Worm (Caenorhabditis elegans): ENCODE results near the gene W06F12.2.

The W06F12.2 gene

DNA sequence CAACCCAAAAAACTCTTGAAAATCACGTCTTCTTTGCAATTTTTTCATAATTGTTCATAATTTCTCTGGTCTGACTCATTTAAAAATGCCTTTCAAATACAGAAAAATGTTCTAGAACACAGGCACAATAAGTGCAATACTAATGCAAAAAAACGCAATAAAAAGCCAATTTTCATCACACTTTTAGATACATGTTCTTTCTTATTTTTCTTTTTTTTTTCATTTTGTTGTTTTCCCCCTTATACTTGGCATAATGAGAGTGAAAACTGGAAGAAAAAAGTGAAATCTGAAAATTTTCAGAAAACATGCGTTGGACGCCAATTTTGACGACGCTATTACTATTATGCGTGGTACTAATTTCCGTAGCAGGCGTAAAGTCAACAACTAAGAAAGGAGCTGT is 12.4 kb upstream of the W06F12.2 start, which contains the start of gene tyr-2:
TSS of gene tyr-2 (plus strand) at position 301 of the 400 bp plus-strand sequence.
- TF ChIP-seq Y53F4B.3 (GFP tag; IDR thresholded peaks at IDR 0.05) (no peak), unc-62 (GFP tag; optimal IDR thresholded peaks at IDR 0.05) (no peak), attf-3 (GFP tag; conservative IDR thresholded peaks at IDR 0.05) (no peak)

DNA sequence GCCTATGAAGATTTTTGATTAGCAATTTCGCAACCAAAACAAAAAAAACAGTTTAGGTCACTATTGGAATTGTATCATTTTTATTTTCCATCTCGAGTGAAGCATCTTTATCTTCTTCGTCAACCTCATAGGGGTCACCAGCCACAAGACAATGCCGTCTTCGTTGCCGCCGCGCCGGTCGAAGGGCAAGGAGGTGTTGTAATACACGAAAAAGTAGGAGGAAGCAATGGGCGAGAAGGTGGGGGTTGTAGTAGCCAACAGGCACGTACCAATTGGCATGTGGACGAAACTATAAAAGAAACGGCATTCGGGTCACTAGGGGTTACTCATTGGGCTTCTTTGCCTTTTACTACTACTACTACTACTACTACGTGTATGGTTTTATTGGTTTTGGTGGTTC is 10.5 kb upstream of the W06F12.2 start:
- no peak for TF ChIP-seq F23B12.7 (tag; optimal IDR thresholded peaks at IDR 0.05; ENCODE audit: insufficient read depth)
- no peak for TF ChIP-seq ztf-6 (GFP tag; IDR thresholded peaks at IDR 0.05)
- no peak for TF ChIP-seq ceh-40 (GFP tag; IDR thresholded peaks at IDR 0.05)
- no peak for TF ChIP-seq snpc-3.4 (tag; optimal IDR thresholded peaks at IDR 0.05)
- no peak for TF ChIP-seq Y67H2A.10 (GFP tag; conservative IDR thresholded peaks at IDR 0.05)
- no peak for TF ChIP-seq mel-28 (tag; optimal IDR thresholded peaks at IDR 0.05; ENCODE audit: borderline replicate concordance)
- TF ChIP-seq madf-8 (GFP tag; conservative IDR thresholded peaks at IDR 0.05): no peak
- no peak for TF ChIP-seq nhr-90 (tag; optimal IDR thresholded peaks at IDR 0.05)
- no peak for TF ChIP-seq nhr-80 (tag; optimal IDR thresholded peaks at IDR 0.05)
- no peak for TF ChIP-seq bed-1 (GFP tag; IDR thresholded peaks at IDR 0.05)
- no peak for TF ChIP-seq lin-40 (tag; optimal IDR thresholded peaks at IDR 0.05)
- no peak for TF ChIP-seq nfyb-1 (GFP tag; IDR thresholded peaks at IDR 0.05)
- no peak for TF ChIP-seq let-607 (tag; optimal IDR thresholded peaks at IDR 0.05)
- TF ChIP-seq somi-1 (GFP tag; optimal IDR thresholded peaks at IDR 0.05): no peak
- no peak for TF ChIP-seq pha-4 (tag; optimal IDR thresholded peaks at IDR 0.05)
- TF ChIP-seq nhr-27 (tag; optimal IDR thresholded peaks at IDR 0.05): no peak
- no peak for TF ChIP-seq K11D2.4 (GFP tag; IDR thresholded peaks at IDR 0.05)
- no peak for TF ChIP-seq cebp-2 (GFP tag; IDR thresholded peaks at IDR 0.05)
- no peak for TF ChIP-seq egl-18 (GFP tag; IDR thresholded peaks at IDR 0.05)
- no peak for TF ChIP-seq snpc-4 (GFP tag; optimal IDR thresholded peaks at IDR 0.05)
- TF ChIP-seq snpc-4 (tag; optimal IDR thresholded peaks at IDR 0.05): no peak

DNA sequence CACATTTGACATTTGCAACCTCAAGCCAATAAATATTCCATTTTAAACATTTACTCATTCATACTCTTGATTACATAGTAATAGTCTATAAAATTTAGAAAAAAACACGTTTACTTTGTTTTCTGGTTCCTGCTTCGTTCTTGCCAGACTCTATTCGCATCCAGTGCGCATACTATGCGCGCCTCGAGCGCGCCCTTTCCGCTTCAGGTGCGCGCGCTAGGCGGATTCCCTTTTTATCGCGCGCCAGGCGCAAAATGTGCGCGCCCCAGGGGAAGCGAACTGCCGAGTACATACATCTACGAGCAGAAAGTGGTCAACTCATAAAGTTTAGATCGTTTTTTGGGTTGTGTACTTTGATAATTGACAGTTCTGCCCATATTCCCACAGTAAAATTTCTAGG is 9.9 kb upstream of the W06F12.2 start:
- no peak for TF ChIP-seq Y56A3A.18 (GFP tag; IDR thresholded peaks at IDR 0.05)
- TF ChIP-seq ceh-100 (GFP tag; IDR thresholded peaks at IDR 0.05): peak; percentile 16; the same call in 1 of the 2 replicates
- TF ChIP-seq nfyb-1 (GFP tag; IDR thresholded peaks at IDR 0.05): no peak
- no peak for TF ChIP-seq Y95B8A.8 (GFP tag; IDR thresholded peaks at IDR 0.05)
- TF ChIP-seq madf-3 (GFP tag; IDR thresholded peaks at IDR 0.05): 0 out of 2 replicates have a peak, but pooled peaks have one; percentile 25

DNA sequence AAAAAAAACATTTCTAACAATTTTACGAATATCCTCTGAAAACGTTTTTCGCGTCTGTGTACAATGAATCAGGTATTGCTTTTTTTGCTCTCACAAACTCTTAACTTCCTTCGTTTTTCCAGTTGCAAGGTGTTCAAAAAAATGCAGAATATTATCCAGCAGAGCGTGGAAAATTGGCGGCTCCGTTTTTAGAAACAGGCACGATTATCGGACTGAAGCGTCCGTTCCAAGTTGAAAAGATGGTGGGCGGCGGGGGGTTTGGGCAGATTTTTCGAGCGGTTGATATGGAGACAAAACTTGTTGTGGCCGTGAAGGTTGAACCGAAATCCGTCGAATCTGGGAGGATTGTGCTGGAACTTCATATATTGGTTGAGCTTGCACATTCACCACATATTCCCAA is 3.5 kb upstream of the W06F12.2 start, which contains the start of gene W06F12.3:
TSS of gene W06F12.3 (plus strand) at position 23 of the 400 bp plus-strand sequence.
- TF ChIP-seq snpc-1.3 (tag; optimal IDR thresholded peaks at IDR 0.05; ENCODE audit: insufficient read depth): no peak
- TF ChIP-seq bed-2 (GFP tag; IDR thresholded peaks at IDR 0.05): no peak
- no peak for TF ChIP-seq T26A5.8 (tag; optimal IDR thresholded peaks at IDR 0.05)
- no peak for TF ChIP-seq die-1 (tag; optimal IDR thresholded peaks at IDR 0.05)
- TF ChIP-seq T07F8.4 (tag; optimal IDR thresholded peaks at IDR 0.05): no peak
- TF ChIP-seq cebp-2 (GFP tag; IDR thresholded peaks at IDR 0.05): no peak
- TF ChIP-seq bed-1 (GFP tag; IDR thresholded peaks at IDR 0.05): no peak
- TF ChIP-seq pha-4 (tag; optimal IDR thresholded peaks at IDR 0.05): no peak
- TF ChIP-seq nhr-27 (tag; optimal IDR thresholded peaks at IDR 0.05): no peak
- no peak for TF ChIP-seq F57A8.1 (GFP tag; optimal IDR thresholded peaks at IDR 0.05)
